Fruit fly (Drosophila melanogaster): ENCODE measurements around the gene mRpS21.

The mRpS21 gene

DNA sequence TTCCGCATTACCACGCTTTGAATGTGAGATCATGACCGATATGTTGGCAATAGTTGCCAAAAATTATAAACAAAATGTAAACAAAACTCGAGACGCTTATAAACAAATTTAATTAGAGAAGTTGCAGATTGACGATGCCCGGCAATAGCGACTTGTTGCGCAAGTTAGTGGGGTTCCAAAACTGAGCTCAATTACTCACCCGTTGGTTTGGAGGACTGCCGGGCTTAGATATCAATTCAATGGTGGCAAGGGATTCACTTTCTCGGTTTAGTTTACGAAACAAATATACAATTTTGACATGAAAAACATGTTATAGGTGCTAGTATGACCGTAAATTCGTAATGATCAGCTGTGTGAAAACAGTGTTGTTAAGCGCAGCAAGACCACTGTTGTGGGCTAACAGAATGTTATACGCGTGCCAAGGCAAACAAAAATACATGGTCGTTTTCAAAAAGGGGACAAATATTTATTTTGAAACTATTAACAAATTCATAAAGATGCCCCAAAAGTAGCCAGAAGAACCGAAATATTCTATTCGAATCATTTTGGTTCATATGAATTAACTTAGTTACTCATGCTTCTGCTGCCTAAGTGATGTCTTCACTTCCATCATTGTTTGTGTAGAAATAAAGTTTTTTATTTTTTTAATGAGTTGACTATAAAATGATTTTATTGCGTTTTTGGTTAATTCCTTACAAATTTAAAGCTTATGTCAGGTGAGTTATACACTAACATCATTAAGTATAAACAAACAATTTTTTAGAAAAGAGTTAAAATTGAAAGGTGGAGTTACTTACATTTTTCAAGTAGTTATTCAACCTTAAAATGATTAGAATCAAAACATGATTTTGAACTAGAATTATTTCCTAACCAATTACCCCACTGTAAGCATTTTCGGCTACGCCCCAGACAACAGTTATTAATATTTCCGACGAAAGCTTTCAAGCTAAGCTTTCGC is 14.8 kb downstream of the mRpS21 start, which contains the start of gene Elp6 (continued):
- TF ChIP-seq CG34406 (GFP tag; optimal IDR thresholded peaks at IDR 0.05) = peak; percentile 82
- TF ChIP-seq Ets21C (GFP tag; optimal IDR thresholded peaks at IDR 0.05) = peak; percentile 78
- TF ChIP-seq achi (GFP tag; optimal IDR thresholded peaks at IDR 0.05) = peak; percentile 85
- TF ChIP-seq Hr39 (GFP tag; optimal IDR thresholded peaks at IDR 0.05) = peak; percentile 87
- peak; percentile 86 for TF ChIP-seq Sox15 (GFP tag; optimal IDR thresholded peaks at IDR 0.05)
- TF ChIP-seq CG1621 (tag; optimal IDR thresholded peaks at IDR 0.05) = peak; percentile 28
- no peak for TF ChIP-seq Eip93F (GFP tag; optimal IDR thresholded peaks at IDR 0.05)
- peak; percentile 79 for TF ChIP-seq spab (GFP tag; optimal IDR thresholded peaks at IDR 0.05)
- peak; percentile 89 for TF ChIP-seq Hr4 (GFP tag; optimal IDR thresholded peaks at IDR 0.05)
- TF ChIP-seq CG4318 (GFP tag; optimal IDR thresholded peaks at IDR 0.05) = peak; percentile 81
- TF ChIP-seq Met (GFP tag; optimal IDR thresholded peaks at IDR 0.05) = peak; percentile 85
- peak; percentile 29; the same call in 1 of the 2 replicates for TF ChIP-seq CG11294 (GFP tag; IDR thresholded peaks at IDR 0.05)
- TF ChIP-seq CG6276 (GFP tag; optimal IDR thresholded peaks at IDR 0.05) = peak; percentile 79
- peak; percentile 86 for TF ChIP-seq Sox14 (GFP tag; optimal IDR thresholded peaks at IDR 0.05)
- TF ChIP-seq CG10631 (GFP tag; optimal IDR thresholded peaks at IDR 0.05) = peak; percentile 88
- TF ChIP-seq Eip78C (GFP tag) = peak; percentile 95
- peak; percentile 60 for TF ChIP-seq Blimp-1 (GFP tag; optimal IDR thresholded peaks at IDR 0.05)
- peak; percentile 21 for TF ChIP-seq CG16779 (tag; optimal IDR thresholded peaks at IDR 0.05)
- peak; percentile 60 for TF ChIP-seq Gug (GFP tag; IDR thresholded peaks at IDR 0.05)
- peak; percentile 50 for TF ChIP-seq fkh (GFP tag; optimal IDR thresholded peaks at IDR 0.05)
- peak; percentile 70 for TF ChIP-seq CG7368 (GFP tag; optimal IDR thresholded peaks at IDR 0.05)
- peak in 1 of 2 experiments; percentile 93 for TF ChIP-seq salr (GFP tag; optimal IDR thresholded peaks at IDR 0.05)
- TF ChIP-seq CG6163 (GFP tag; IDR thresholded peaks at IDR 0.05) = peak; percentile 73
- peak; percentile 79 for TF ChIP-seq CG6808 (GFP tag; optimal IDR thresholded peaks at IDR 0.05)
- TF ChIP-seq fd59A (GFP tag; optimal IDR thresholded peaks at IDR 0.05) = peak; percentile 72
- peak; percentile 60 for TF ChIP-seq CG15336 (GFP tag; IDR thresholded peaks at IDR 0.05)
- TF ChIP-seq Hr38 (GFP tag; optimal IDR thresholded peaks at IDR 0.05) = no peak
- TF ChIP-seq CG31627 (GFP tag; optimal IDR thresholded peaks at IDR 0.05) = peak; percentile 90
- TF ChIP-seq ss (GFP tag; optimal IDR thresholded peaks at IDR 0.05) = peak in 1 of 2 experiments; percentile 73
- TF ChIP-seq acj6 (GFP tag; optimal IDR thresholded peaks at IDR 0.05) = peak; percentile 82
- TF ChIP-seq lz (GFP tag; optimal IDR thresholded peaks at IDR 0.05) = peak; percentile 88
- TF ChIP-seq topi (GFP tag; optimal IDR thresholded peaks at IDR 0.05) = peak; percentile 89
- TF ChIP-seq CG6854 (GFP tag; optimal IDR thresholded peaks at IDR 0.05) = peak; percentile 31
- peak; percentile 74 for TF ChIP-seq Ets96B (tag; optimal IDR thresholded peaks at IDR 0.05)

DNA sequence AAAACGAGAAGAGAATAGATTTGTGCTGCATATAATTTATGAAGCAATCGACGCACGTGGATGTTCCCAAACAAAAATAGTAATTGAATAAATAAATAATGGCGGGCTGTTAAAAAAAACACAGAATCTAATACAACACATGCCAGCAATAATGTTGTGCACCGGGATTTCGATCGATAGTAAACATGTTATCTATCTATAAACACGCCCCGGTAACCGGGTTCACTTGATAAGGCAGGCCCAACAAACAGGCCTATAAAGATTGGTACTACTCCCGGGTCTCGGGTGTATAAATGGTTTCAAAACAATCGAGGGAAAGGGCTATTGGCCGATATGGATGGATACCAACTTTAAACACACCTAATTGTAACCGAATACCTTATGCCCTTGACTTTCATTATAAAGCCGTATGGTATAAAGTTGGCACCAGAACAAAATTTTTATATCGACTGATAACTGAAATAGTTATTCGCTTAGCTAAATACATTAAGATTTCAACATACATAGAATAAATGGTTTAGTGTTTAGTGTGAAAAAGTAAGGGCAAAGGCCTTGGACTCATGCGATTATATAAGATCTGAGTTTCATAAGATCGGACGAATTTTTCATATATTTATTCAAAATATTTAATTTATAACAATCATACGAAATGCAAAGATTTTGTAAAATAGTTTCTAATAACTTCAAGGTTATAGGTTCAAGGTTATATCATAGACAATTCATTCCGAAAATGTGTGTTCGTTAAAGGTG is 15.8 kb downstream of the mRpS21 start:
- peak; percentile 7 for TF ChIP-seq esn (GFP tag; optimal IDR thresholded peaks at IDR 0.05)
- TF ChIP-seq CG11294 (GFP tag; IDR thresholded peaks at IDR 0.05) = no peak
- TF ChIP-seq CG11902 (GFP tag; optimal IDR thresholded peaks at IDR 0.05) = no peak
- no peak for TF ChIP-seq Eip75B (GFP tag; optimal IDR thresholded peaks at IDR 0.05)
- TF ChIP-seq Smox (GFP tag; optimal IDR thresholded peaks at IDR 0.05) = no peak
- TF ChIP-seq CG6792 (GFP tag; optimal IDR thresholded peaks at IDR 0.05) = no peak
- no peak for TF ChIP-seq Ets21C (GFP tag; optimal IDR thresholded peaks at IDR 0.05)
- no peak for TF ChIP-seq Met (GFP tag; optimal IDR thresholded peaks at IDR 0.05)
- TF ChIP-seq OdsH (GFP tag; optimal IDR thresholded peaks at IDR 0.05) = peak; percentile 5
- no peak for TF ChIP-seq spab (GFP tag; optimal IDR thresholded peaks at IDR 0.05)
- peak; percentile 45 for TF ChIP-seq vri (GFP tag; optimal IDR thresholded peaks at IDR 0.05)
- TF ChIP-seq CG32006 (GFP tag; optimal IDR thresholded peaks at IDR 0.05) = peak; percentile 51
- peak; percentile 68 for TF ChIP-seq fkh (GFP tag; optimal IDR thresholded peaks at IDR 0.05)
- no peak for TF ChIP-seq Eip93F (GFP tag; optimal IDR thresholded peaks at IDR 0.05)
- peak; percentile 48 for TF ChIP-seq Eip78C (GFP tag)
- TF ChIP-seq acj6 (GFP tag; optimal IDR thresholded peaks at IDR 0.05) = peak; percentile 9
- no peak for TF ChIP-seq CG10631 (GFP tag; optimal IDR thresholded peaks at IDR 0.05)
- TF ChIP-seq CG4318 (GFP tag; optimal IDR thresholded peaks at IDR 0.05) = no peak
- no peak for TF ChIP-seq salr (GFP tag; optimal IDR thresholded peaks at IDR 0.05)
- TF ChIP-seq cyc (GFP tag; optimal IDR thresholded peaks at IDR 0.05) = no peak
- no peak for TF ChIP-seq CG10669 (GFP tag; optimal IDR thresholded peaks at IDR 0.05)
- no peak for TF ChIP-seq Sox14 (GFP tag; optimal IDR thresholded peaks at IDR 0.05)
- TF ChIP-seq CG3919 (GFP tag; optimal IDR thresholded peaks at IDR 0.05) = no peak
- TF ChIP-seq CG34406 (GFP tag; optimal IDR thresholded peaks at IDR 0.05) = peak; percentile 23
- peak; percentile 20 for TF ChIP-seq topi (GFP tag; optimal IDR thresholded peaks at IDR 0.05)
- TF ChIP-seq Hr4 (GFP tag; optimal IDR thresholded peaks at IDR 0.05) = peak; percentile 2
